Worm (Caenorhabditis elegans) whole organism, L1 larva: ENCODE measurements around the gene let-805.

Experiments
- C16A3.4 ChIP-seq: fragments of 150-350 bp; optimal IDR thresholded peaks from 2 replicates; lab custom pipeline; 2014; ENCODE audit warnings: missing biosample characterization, missing genetic modification characterization
- F16B12.6 ChIP-seq: fragments of 150-350 bp; optimal IDR thresholded peaks from 2 replicates; lab custom pipeline; 2014; ENCODE audit warnings: missing biosample characterization, missing genetic modification characterization
- aly-2 ChIP-seq: fragments of 150-350 bp; optimal IDR thresholded peaks from 2 replicates; lab custom pipeline; 2014; ENCODE audit warnings: missing biosample characterization, missing genetic modification characterization
- ama-1 ChIP-seq: fragments of 150-350 bp; optimal IDR thresholded peaks from 2 replicates; lab custom pipeline; 2014
- blmp-1 ChIP-seq: fragments of 150-350 bp; optimal IDR thresholded peaks from 2 replicates; lab custom pipeline; 2014; ENCODE audit warnings: missing biosample characterization, missing genetic modification characterization
- ceh-63 ChIP-seq: fragments of 200-800 bp; sonication (Bioruptor generic); optimal IDR thresholded peaks from 2 replicates; lab custom pipeline; 2018; ENCODE audit warnings: mild to moderate bottlenecking, missing genetic modification characterization, missing compliant biosample characterization
- ceh-8 ChIP-seq: fragments of 200-800 bp; sonication (Bioruptor generic); optimal IDR thresholded peaks from 2 replicates; lab custom pipeline; 2018; ENCODE audit warnings: mild to moderate bottlenecking, missing genetic modification characterization, moderate library complexity, missing compliant biosample characterization
- ceh-82 ChIP-seq, 3 experiments: fragments of 150-350 bp in 1 of 3; sonication (generic microtip) in 2 of 3; optimal IDR thresholded peaks; 2 replicates each; lab custom pipeline; 2014 to 2017; ENCODE audit warnings: missing biosample characterization in 3 of 3, missing genetic modification characterization in 3 of 3
- ceh-90 ChIP-seq: sonication (generic microtip); optimal IDR thresholded peaks from 2 replicates; lab custom pipeline; 2016; ENCODE audit warnings: missing genetic modification characterization, missing compliant biosample characterization
- ces-1 ChIP-seq: fragments of 150-350 bp; optimal IDR thresholded peaks from 2 replicates; lab custom pipeline; 2014; ENCODE audit warnings: missing biosample characterization, missing genetic modification reagents, missing genetic modification characterization
- dpl-1 ChIP-seq, 3 experiments: fragments of 150-350 bp in 2 of 3; sonication (generic microtip) in 1 of 3; optimal IDR thresholded peaks; 2 replicates each; lab custom pipeline; 2014 to 2017; ENCODE audit warnings: missing biosample characterization in 3 of 3, missing genetic modification characterization in 3 of 3, missing genetic modification reagents in 3 of 3
- dsc-1 ChIP-seq: sonication (generic microtip); optimal IDR thresholded peaks from 2 replicates; lab custom pipeline; 2016; ENCODE audit warnings: mild to moderate bottlenecking, missing genetic modification characterization, missing compliant biosample characterization
- efl-1 ChIP-seq, 4 experiments: fragments of 150-350 bp; optimal IDR thresholded peaks in 3 of 4; peaks in 1 of 4; 1 replicate in 1 of 4; 2 replicates in 3 of 4; lab custom pipeline; 2014; ENCODE audit warnings: missing biosample characterization in 2 of 4, missing genetic modification characterization in 2 of 4, missing genetic modification reagents in 2 of 4
- efl-3 ChIP-seq: fragments of 200-800 bp; sonication (Bioruptor generic); optimal IDR thresholded peaks from 2 replicates; lab custom pipeline; 2018; ENCODE audit warnings: mild to moderate bottlenecking, missing genetic modification characterization, missing compliant biosample characterization
- egl-13 ChIP-seq: sonication (generic microtip); optimal IDR thresholded peaks from 2 replicates; lab custom pipeline; 2016; ENCODE audit warnings: missing genotype, missing genetic modification reagents, missing genetic modification characterization, missing compliant biosample characterization
- egl-27 ChIP-seq, 2 experiments: fragments of 150-350 bp in 1 of 2; sonication (generic microtip); optimal IDR thresholded peaks; 3 replicates each; lab custom pipeline; 2017 to 2018; ENCODE audit warnings: missing biosample characterization in 2 of 2, missing genetic modification characterization in 2 of 2, missing genetic modification reagents in 2 of 2
- elt-3 ChIP-seq, 6 experiments: fragments of 150-350 bp in 1 of 6; sonication (generic microtip); optimal IDR thresholded peaks; 2 replicates each; lab custom pipeline; 2017 to 2018; ENCODE audit warnings: missing biosample characterization in 6 of 6, missing genetic modification characterization in 6 of 6, inconsistent platforms in 1 of 6
- ets-5 ChIP-seq: fragments of 200-800 bp; sonication (Bioruptor generic); IDR thresholded peaks from 2 replicates; pipeline ENCODE4 v1.3.6; 2022; ENCODE audit warnings: missing genetic modification characterization, missing compliant biosample characterization
- fkh-10 ChIP-seq: sonication (generic microtip); optimal IDR thresholded peaks from 2 replicates; lab custom pipeline; 2017; ENCODE audit warnings: missing biosample characterization, missing genetic modification reagents, missing genetic modification characterization
- hpl-2 ChIP-seq: fragments of 150-350 bp; optimal IDR thresholded peaks from 2 replicates; lab custom pipeline; 2014; ENCODE audit warnings: missing biosample characterization, missing genetic modification reagents, missing genetic modification characterization
- irx-1 ChIP-seq: sonication (generic microtip); optimal IDR thresholded peaks from 2 replicates; lab custom pipeline; 2016; ENCODE audit warnings: missing genetic modification characterization, missing compliant biosample characterization
- jun-1 ChIP-seq: fragments of 150-350 bp; optimal IDR thresholded peaks from 2 replicates; lab custom pipeline; 2014; ENCODE audit warnings: missing biosample characterization, missing genetic modification reagents, missing genetic modification characterization
- lin-15B ChIP-seq: fragments of 150-350 bp; sonication (generic microtip); optimal IDR thresholded peaks from 3 replicates; lab custom pipeline; 2014; ENCODE audit warnings: missing biosample characterization, missing genetic modification characterization
- lin-35 ChIP-seq, 2 experiments: fragments of 150-350 bp; optimal IDR thresholded peaks; 2 replicates each; lab custom pipeline; 2014; ENCODE audit warnings: missing biosample characterization in 2 of 2, missing genetic modification characterization in 2 of 2, missing genetic modification reagents in 2 of 2
- lin-39 ChIP-seq: fragments of 150-350 bp; optimal IDR thresholded peaks from 2 replicates; lab custom pipeline; 2014; ENCODE audit warnings: missing biosample characterization, missing genetic modification reagents, missing genetic modification characterization
- lsy-2 ChIP-seq, 2 experiments: fragments of 150-350 bp; optimal IDR thresholded peaks; 2 replicates each; lab custom pipeline; 2014; ENCODE audit warnings: missing biosample characterization in 2 of 2, missing genetic modification characterization in 2 of 2
- mab-9 ChIP-seq: fragments of 200-800 bp; sonication (Bioruptor generic); IDR thresholded peaks from 2 replicates; pipeline ENCODE4 v1.3.6; 2022; ENCODE audit warnings: missing genetic modification reagents, missing genetic modification characterization, missing compliant biosample characterization
- nhr-11 ChIP-seq: fragments of 150-350 bp; optimal IDR thresholded peaks from 2 replicates; lab custom pipeline; 2014; ENCODE audit warnings: missing biosample characterization, missing genetic modification characterization
- nhr-12 ChIP-seq: sonication (generic microtip); optimal IDR thresholded peaks from 2 replicates; lab custom pipeline; 2017; ENCODE audit warnings: missing biosample characterization, missing genetic modification characterization
- nhr-28 ChIP-seq: fragments of 150-350 bp; optimal IDR thresholded peaks from 2 replicates; lab custom pipeline; 2014; ENCODE audit warnings: missing biosample characterization, missing genetic modification characterization
- nhr-47 ChIP-seq: sonication (generic microtip); optimal IDR thresholded peaks from 2 replicates; lab custom pipeline; 2016; ENCODE audit warnings: mild to moderate bottlenecking, missing genetic modification characterization, moderate library complexity, missing compliant biosample characterization
- nhr-76 ChIP-seq: sonication (generic microtip); optimal IDR thresholded peaks from 2 replicates; lab custom pipeline; 2017; ENCODE audit warnings: missing biosample characterization, missing genetic modification characterization
- nhr-85 ChIP-seq: sonication (generic microtip); peaks from one replicate; lab custom pipeline; 2016; ENCODE audit warnings: missing genetic modification characterization, inconsistent platforms, missing compliant biosample characterization
- nhr-90 ChIP-seq: sonication (generic microtip); optimal IDR thresholded peaks from 2 replicates; lab custom pipeline; 2016; ENCODE audit warnings: mild to moderate bottlenecking, missing genetic modification characterization, missing compliant biosample characterization; ENCODE audit not compliant: poor library complexity
- pag-3 ChIP-seq: sonication (generic microtip); optimal IDR thresholded peaks from 2 replicates; lab custom pipeline; 2017; ENCODE audit warnings: missing genetic modification characterization, mild to moderate bottlenecking, missing compliant biosample characterization, antibody characterized with exemption, borderline replicate concordance; ENCODE audit not compliant: insufficient read depth
- skn-1 ChIP-seq: fragments of 150-350 bp; optimal IDR thresholded peaks from 2 replicates; lab custom pipeline; 2014; ENCODE audit warnings: missing biosample characterization, missing genetic modification characterization
- snpc-4 ChIP-seq: fragments of 150-350 bp; optimal IDR thresholded peaks from 2 replicates; lab custom pipeline; 2014; ENCODE audit warnings: missing biosample characterization, missing genetic modification characterization
- snu-23 ChIP-seq: sonication (generic microtip); optimal IDR thresholded peaks from 2 replicates; lab custom pipeline; 2016; ENCODE audit warnings: missing genetic modification characterization, missing compliant biosample characterization
- sptf-1 ChIP-seq: fragments of 150-350 bp; optimal IDR thresholded peaks from 2 replicates; lab custom pipeline; 2014; ENCODE audit warnings: missing biosample characterization, missing genetic modification characterization
- tbx-2 ChIP-seq: sonication (generic microtip); optimal IDR thresholded peaks from 2 replicates; lab custom pipeline; 2016; ENCODE audit warnings: missing genetic modification characterization, missing compliant biosample characterization
- unc-30 ChIP-seq: sonication (generic microtip); optimal IDR thresholded peaks from 2 replicates; lab custom pipeline; 2017; ENCODE audit warnings: missing biosample characterization, missing genetic modification characterization
- unc-62 ChIP-seq: fragments of 150-350 bp; optimal IDR thresholded peaks from 2 replicates; lab custom pipeline; 2014; ENCODE audit warnings: missing biosample characterization, missing genetic modification reagents, missing genetic modification characterization
- unc-86 ChIP-seq: sonication (generic microtip); optimal IDR thresholded peaks from 2 replicates; lab custom pipeline; 2016; ENCODE audit warnings: missing genetic modification characterization, missing compliant biosample characterization
- unc-98 ChIP-seq: fragments of 200-800 bp; sonication (Bioruptor generic); IDR thresholded peaks from 2 replicates; pipeline ENCODE4 v1.3.6; 2022; ENCODE audit warnings: missing genetic modification characterization, missing compliant biosample characterization
- zip-4 ChIP-seq: fragments of 200-800 bp; sonication (Bioruptor generic); optimal IDR thresholded peaks from 2 replicates; lab custom pipeline; 2018; ENCODE audit warnings: mild to moderate bottlenecking, missing genetic modification characterization, moderate library complexity, missing compliant biosample characterization
- ztf-4 ChIP-seq: fragments of 150-350 bp; optimal IDR thresholded peaks from 2 replicates; lab custom pipeline; 2014; ENCODE audit warnings: missing biosample characterization, missing genetic modification characterization

Gene let-805

DNA sequence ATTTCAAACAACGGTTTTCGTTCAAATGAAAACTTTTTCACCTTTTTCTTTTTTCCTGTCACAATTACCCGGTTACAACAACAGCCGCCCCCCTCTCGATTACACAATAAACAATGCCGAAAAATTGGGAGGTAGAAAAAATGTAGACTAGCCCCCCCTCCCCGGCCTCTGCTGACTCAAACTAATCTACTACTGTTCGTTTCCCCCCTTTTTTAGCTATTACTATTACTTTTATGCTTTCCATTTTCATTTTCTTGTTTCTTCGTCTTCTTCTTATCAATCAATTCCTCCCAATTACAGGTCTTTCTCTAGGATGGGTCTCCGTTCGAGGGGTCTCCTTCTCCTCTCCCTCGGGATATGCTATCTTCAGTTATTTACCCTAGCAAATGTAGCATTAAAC is at the start of gene let-805:
Gene let-805, plus strand, starts transcription at position 301 of the 400 bp plus-strand sequence.
- TF ChIP-seq aly-2 (tag; lab: Kevin White, UChicago) (no peak), unc-62 (GFP tag; lab: Kevin White, UChicago) (no peak), nhr-12 (tag; lab: Kevin White, UChicago) (no peak), C16A3.4 (no peak), nhr-11 (tag; lab: Kevin White, UChicago) (no peak), nhr-47 (tag; lab: Kevin White, UChicago) (no peak), nhr-85 (tag; lab: Kevin White, UChicago) (peak; percentile 12), hpl-2 (no peak), efl-1 (optimal IDR thresholded peaks at IDR 0.05; lab: Kevin White, UChicago) (no peak), efl-1 (GFP tag; optimal IDR thresholded peaks at IDR 0.05 in 1 of 2; lab: Kevin White, UChicago) (peak in 1 of 2 experiments; percentile 65)

DNA sequence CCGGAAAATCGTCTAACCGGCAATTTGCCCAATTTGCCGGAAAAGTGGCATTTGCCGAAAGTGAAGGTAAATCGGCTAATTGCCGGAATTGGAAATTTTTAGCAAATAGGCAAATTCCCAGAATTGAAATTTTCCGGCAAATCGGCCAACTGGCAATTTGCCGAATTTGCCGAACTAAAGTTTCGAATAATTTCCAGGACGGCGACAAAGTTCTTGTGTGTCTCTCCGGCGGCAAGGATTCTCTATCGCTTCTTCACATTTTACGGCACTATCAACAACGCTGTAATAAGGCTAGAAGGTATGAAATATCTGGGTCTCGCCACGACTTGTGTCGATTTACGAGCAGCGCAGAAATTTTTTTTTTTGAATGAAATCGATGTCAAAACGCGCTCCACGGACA is 41.7 kb upstream of the let-805 start:
- TF ChIP-seq unc-98 (GFP tag; lab: Robert Waterston, UW) (no peak), nhr-76 (tag; lab: Kevin White, UChicago) (no peak), ces-1 (GFP tag; lab: Kevin White, UChicago) (no peak), ceh-8 (GFP tag; lab: Kevin White, UChicago) (no peak), fkh-10 (GFP tag; lab: Kevin White, UChicago) (no peak), efl-1 (optimal IDR thresholded peaks at IDR 0.05; lab: Kevin White, UChicago) (no peak), efl-1 (GFP tag; optimal IDR thresholded peaks at IDR 0.05 in 1 of 2; lab: Kevin White, UChicago) (peak in 1 of 2 experiments; percentile 64)

DNA sequence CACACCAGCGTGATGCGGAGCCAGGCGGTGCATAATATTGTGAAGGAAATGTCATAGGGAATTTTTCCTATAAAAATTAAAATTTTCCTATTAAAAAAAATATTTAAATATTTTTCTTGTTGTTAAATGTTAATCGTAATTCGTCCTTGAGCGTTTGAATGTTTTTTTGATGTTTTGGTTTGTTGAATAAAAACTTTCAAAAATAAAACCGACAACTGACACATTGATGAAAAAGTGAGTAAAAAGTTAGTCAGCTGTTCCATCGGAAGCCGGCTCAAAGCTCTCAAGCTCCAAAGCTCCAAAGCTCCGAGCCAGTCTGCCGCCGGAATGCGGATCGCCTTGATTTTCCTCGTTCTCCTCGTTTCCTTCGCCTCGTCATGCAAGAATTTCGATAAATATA is 39.2 kb upstream of the let-805 start, which contains the start of gene Y71H2B.4:
Gene Y71H2B.4, plus strand, starts transcription at position 301 of the 400 bp plus-strand sequence.
- TF ChIP-seq sptf-1 (tag; lab: Kevin White, UChicago) (no peak), ceh-63 (GFP tag; lab: Kevin White, UChicago) (no peak), pag-3 (tag; lab: Kevin White, UChicago) (no peak), egl-27 (tag; optimal IDR thresholded peaks at IDR 0.05; lab: Kevin White, UChicago) (no peak), zip-4 (no peak), hpl-2 (no peak), ceh-90 (no peak), efl-3 (no peak), nhr-47 (tag; lab: Kevin White, UChicago) (no peak), egl-13 (no peak)
- TF ChIP-seq, all 84 proteins: peak for 0

DNA sequence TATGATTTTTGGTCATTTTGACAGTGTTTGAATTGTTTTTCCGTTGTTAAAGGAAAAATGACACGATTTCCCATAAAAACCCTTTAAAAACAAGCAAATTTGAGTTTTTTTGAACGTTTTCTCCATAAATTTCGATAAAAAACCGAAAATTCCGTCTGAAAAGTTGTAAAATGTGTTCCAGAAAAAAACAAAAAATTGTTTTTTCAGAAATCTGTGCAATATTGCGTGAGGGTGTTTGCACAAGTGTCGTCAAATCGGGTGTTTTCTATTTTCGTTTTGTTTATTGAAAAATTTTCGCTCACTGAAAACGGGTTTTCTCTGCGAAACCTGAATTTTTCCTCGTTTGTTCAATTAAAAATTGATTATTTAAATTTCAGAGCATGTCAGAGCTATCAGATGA is 38.3 kb upstream of the let-805 start, which contains the start of gene ppfr-4:
Gene ppfr-4, plus strand, starts transcription at position 378 of the 400 bp plus-strand sequence.
- peak; percentile 15 for TF ChIP-seq C16A3.4
- no peak for TF ChIP-seq jun-1 (tag; lab: Kevin White, UChicago)
- no peak for TF ChIP-seq ets-5
- TF ChIP-seq lin-39 (tag; lab: Kevin White, UChicago), result peak; percentile 26
- TF ChIP-seq skn-1 (tag; lab: Kevin White, UChicago), result no peak
- no peak for TF ChIP-seq elt-3 (tag; optimal IDR thresholded peaks at IDR 0.05; lab: Kevin White, UChicago)
- no peak for TF ChIP-seq ama-1 (lab: Kevin White, UChicago)
- TF ChIP-seq snu-23 (GFP tag; lab: Kevin White, UChicago), result peak; percentile 31
- peak; percentile 39 for TF ChIP-seq nhr-85 (tag; lab: Kevin White, UChicago)
- no peak for TF ChIP-seq nhr-28 (tag; lab: Kevin White, UChicago)
- TF ChIP-seq lin-15B (tag; lab: Kevin White, UChicago), result no peak
- TF ChIP-seq ceh-90, result no peak
- TF ChIP-seq irx-1 (tag; lab: Kevin White, UChicago), result no peak
- TF ChIP-seq dsc-1 (tag; lab: Kevin White, UChicago), result peak; percentile 15
- no peak for TF ChIP-seq mab-9 (GFP tag; lab: Robert Waterston, UW)
- TF ChIP-seq ceh-82 (tag; optimal IDR thresholded peaks at IDR 0.05; lab: Kevin White, UChicago), result peak in 1 of 3 experiments; percentile 5
- TF ChIP-seq tbx-2 (tag; lab: Kevin White, UChicago), result peak; percentile 28
- TF ChIP-seq blmp-1 (tag; lab: Kevin White, UChicago), result peak; percentile 9
- peak; percentile 87 for TF ChIP-seq F16B12.6 (tag; lab: Kevin White, UChicago)
- no peak for TF ChIP-seq nhr-12 (tag; lab: Kevin White, UChicago)
- TF ChIP-seq unc-30 (tag; lab: Kevin White, UChicago), result no peak
- no peak for TF ChIP-seq ztf-4 (tag; lab: Kevin White, UChicago)
- TF ChIP-seq lin-35 (GFP tag; optimal IDR thresholded peaks at IDR 0.05; lab: Kevin White, UChicago), result peak; percentile 34 to 41
- no peak for TF ChIP-seq ces-1 (GFP tag; lab: Kevin White, UChicago)
- no peak for TF ChIP-seq unc-86 (tag; lab: Kevin White, UChicago)
- peak; percentile 39 to 54 for TF ChIP-seq lsy-2 (tag; optimal IDR thresholded peaks at IDR 0.05; lab: Kevin White, UChicago)
- no peak for TF ChIP-seq snpc-4 (tag; lab: Kevin White, UChicago)
- peak; percentile 2 for TF ChIP-seq nhr-90 (tag; lab: Kevin White, UChicago)
- peak; percentile 9 to 53 (median 45) for TF ChIP-seq dpl-1 (GFP tag; optimal IDR thresholded peaks at IDR 0.05; lab: Kevin White, UChicago)
- peak; percentile 2 for TF ChIP-seq nhr-47 (tag; lab: Kevin White, UChicago)
- TF ChIP-seq efl-1 (optimal IDR thresholded peaks at IDR 0.05; lab: Kevin White, UChicago), result peak; percentile 31 to 54
- TF ChIP-seq efl-1 (GFP tag; optimal IDR thresholded peaks at IDR 0.05 in 1 of 2; lab: Kevin White, UChicago), result peak; percentile 48 to 85
